Fruit fly (Drosophila melanogaster) whole organism, embryonic: Measurements from ENCODE around the gene AhcyL1.

ENCODE experiments used
- Ada2b ChIP-seq: fragments of 200-800 bp; sonication (Bioruptor generic); IDR thresholded peaks from 2 replicates; pipeline ENCODE4 v1.3.6; 2022; ENCODE audit warnings: missing biosample characterization, missing genetic modification characterization
- CG10431 ChIP-seq: fragments of 200-800 bp; sonication (Bioruptor generic); optimal IDR thresholded peaks from 3 replicates; lab custom pipeline; 2018; ENCODE audit warnings: missing biosample characterization, mild to moderate bottlenecking, missing genetic modification characterization
- CG7987 ChIP-seq: fragments of 200-800 bp; sonication (Bioruptor generic); optimal IDR thresholded peaks from 2 replicates; lab custom pipeline; 2018; ENCODE audit warnings: missing biosample characterization, mild to moderate bottlenecking, missing genetic modification characterization, moderate library complexity
- CG9609 ChIP-seq: fragments of 200-800 bp; sonication (Bioruptor generic); optimal IDR thresholded peaks from 3 replicates; lab custom pipeline; 2016; ENCODE audit warnings: missing biosample characterization, missing genetic modification characterization
- Lpt ChIP-seq: fragments of >200 bp; optimal IDR thresholded peaks from 2 replicates; lab custom pipeline; 2018; ENCODE audit warnings: missing biosample characterization, missing genetic modification characterization
- Oli ChIP-seq: fragments of 200-800 bp; sonication (Bioruptor generic); optimal IDR thresholded peaks from 2 replicates; lab custom pipeline; 2018; ENCODE audit warnings: missing biosample characterization, mild to moderate bottlenecking, missing genetic modification characterization, moderate library complexity
- cas ChIP-seq: fragments of 200-800 bp; sonication (Bioruptor generic); IDR thresholded peaks from 2 replicates; pipeline ENCODE4 v1.3.6; 2022; ENCODE audit warnings: missing biosample characterization, missing genetic modification characterization
- psq ChIP-seq: fragments of 200-800 bp; sonication (Bioruptor generic); optimal IDR thresholded peaks from 2 replicates; lab custom pipeline; 2017; ENCODE audit warnings: missing biosample characterization, missing genetic modification characterization

dm6 chr3L:2807376-2807775 is 35.3 kb upstream of the AhcyL1 start:
- TF ChIP-seq Ada2b (GFP tag; lab: Robert Waterston, UW) = no peak
- TF ChIP-seq cas (GFP tag; lab: Robert Waterston, UW) = no peak
- TF ChIP-seq Lpt (GFP tag; lab: Kevin White, UChicago) = no peak
- TF ChIP-seq psq (GFP tag; lab: Kevin White, UChicago) = no peak
- TF ChIP-seq CG10431 (GFP tag; lab: Kevin White, UChicago) = no peak
- no peak for TF ChIP-seq Oli (tag; lab: Kevin White, UChicago)
- TF ChIP-seq CG7987 = no peak
- no peak for TF ChIP-seq CG9609 (GFP tag; lab: Kevin White, UChicago)
